Worm (Caenorhabditis elegans): ENCODE measurements around the gene F40G9.6.
"Not testable (repeated sequence)": the region's sequence is repeated elsewhere in the genome, so short reads cannot be mapped to it uniquely, and the experiment has no call there.

DNA sequence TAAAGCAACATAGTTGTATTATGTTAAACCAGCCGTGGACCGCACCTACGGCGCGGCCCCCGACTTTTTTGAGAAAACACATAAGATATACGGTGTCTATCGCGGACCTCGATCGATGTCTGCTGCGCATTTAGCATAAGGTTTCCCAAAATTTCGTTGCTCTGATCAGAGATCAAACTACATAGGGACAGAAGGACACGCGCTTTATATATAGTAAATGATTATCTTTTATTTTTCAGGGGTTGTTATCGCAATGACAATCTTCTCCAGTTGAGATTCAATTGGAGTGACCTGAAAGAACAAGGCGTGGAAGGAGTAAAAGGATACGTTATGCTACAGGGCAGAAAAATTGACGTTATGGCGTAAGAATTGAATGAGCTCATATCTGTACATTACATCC is 6.6 kb downstream of the F40G9.6 start:
- TF ChIP-seq nhr-28 (tag; optimal IDR thresholded peaks at IDR 0.05); mml-1 (tag; optimal IDR thresholded peaks at IDR 0.05); aly-2 (tag; optimal IDR thresholded peaks at IDR 0.05); R02D3.7 (tag; optimal IDR thresholded peaks at IDR 0.05); ceh-82 (tag; optimal IDR thresholded peaks at IDR 0.05); skn-1 (tag; optimal IDR thresholded peaks at IDR 0.05); ztf-4 (tag; optimal IDR thresholded peaks at IDR 0.05); nhr-11 (tag; optimal IDR thresholded peaks at IDR 0.05); ztf-11 (tag; optimal IDR thresholded peaks at IDR 0.05); ama-1 (optimal IDR thresholded peaks at IDR 0.05); ZK546.5 (tag; optimal IDR thresholded peaks at IDR 0.05); nhr-25 (tag; optimal IDR thresholded peaks at IDR 0.05): not testable (repeated sequence)
